Fruit fly (Drosophila melanogaster): ENCODE data around the gene for.

- TF ChIP-seq CG3163 (GFP tag; optimal IDR thresholded peaks at IDR 0.05) (no peak), Poxn (GFP tag; IDR thresholded peaks at IDR 0.05) (no peak), trem (tag; optimal IDR thresholded peaks at IDR 0.05) (no peak), vnd (GFP tag; IDR thresholded peaks at IDR 0.05; ENCODE audit: partially characterized antibody) (no peak), CG14441 (GFP tag; IDR thresholded peaks at IDR 0.05) (no peak), CG32772 (GFP tag; IDR thresholded peaks at IDR 0.05) (no peak), CG30020 (tag; optimal IDR thresholded peaks at IDR 0.05) (no peak), pum (GFP tag; optimal IDR thresholded peaks at IDR 0.05) (no peak), CG4282 (GFP tag; optimal IDR thresholded peaks at IDR 0.05) (no peak), CG15269 (tag; optimal IDR thresholded peaks at IDR 0.05) (no peak), CG15479 (GFP tag; optimal IDR thresholded peaks at IDR 0.05) (no peak), CG31365 (tag; optimal IDR thresholded peaks at IDR 0.05) (no peak)
Measured at dm6 chr2L:3700374-3700773, 43.6 kb upstream of the for start, which contains the start of gene Sfp24C1.
